Fruit fly (Drosophila melanogaster) whole organism, pupa: ENCODE measurements around the gene CG4669.

Experiments used
- CG14655 ChIP-seq: fragments of 200-800 bp; sonication (Bioruptor generic); optimal IDR thresholded peaks from 3 replicates; lab custom pipeline; 2017; ENCODE audit warnings: mild to moderate bottlenecking, missing biosample characterization, missing genetic modification reagents, missing genetic modification characterization
- D1 ChIP-seq: fragments of 200-800 bp; sonication (Bioruptor generic); optimal IDR thresholded peaks from 2 replicates; lab custom pipeline; 2018; ENCODE audit warnings: missing biosample characterization, mild to moderate bottlenecking, missing genetic modification characterization, moderate library complexity

- TF ChIP-seq D1 (tag; lab: Kevin White, UChicago): no peak
- peak; percentile 70 for TF ChIP-seq CG14655
Observed at dm6 chr3L:5247923-5248821, 13.9 kb downstream of the CG4669 start.
